Worm (Caenorhabditis elegans): ENCODE measurements around the gene pals-39.

DNA sequence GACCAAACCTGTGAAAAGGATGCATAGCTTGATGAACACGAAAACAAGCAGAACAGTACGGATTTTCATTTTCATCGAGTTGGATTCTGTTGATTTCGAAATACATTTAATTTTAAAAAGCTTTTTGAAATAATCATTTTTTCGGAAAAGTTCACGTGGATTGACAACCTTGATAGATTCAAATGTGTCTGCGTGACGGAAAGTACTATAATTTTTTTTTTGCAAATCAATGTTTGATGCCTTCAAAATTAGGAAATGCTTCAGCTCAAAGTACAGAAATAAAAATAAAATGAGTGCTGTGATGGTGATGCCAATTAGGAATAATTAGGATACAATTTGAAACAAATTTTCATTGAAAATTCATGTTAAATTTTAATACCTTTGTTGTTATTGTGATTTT lies 22.8 kb downstream of the pals-39 start, which contains the start of gene C54D10.4:
- TF ChIP-seq zip-11 (GFP tag; IDR thresholded peaks at IDR 0.05) (no peak), arid-1 (GFP tag; conservative IDR thresholded peaks at IDR 0.05) (no peak), ZK337.2 (GFP tag; IDR thresholded peaks at IDR 0.05) (no peak), lin-39 (tag; optimal IDR thresholded peaks at IDR 0.05) (no peak), nhr-237 (tag; optimal IDR thresholded peaks at IDR 0.05) (no peak), madf-5 (GFP tag; IDR thresholded peaks at IDR 0.05) (no peak), ces-1 (GFP tag; optimal IDR thresholded peaks at IDR 0.05) (no peak), nhr-76 (tag; optimal IDR thresholded peaks at IDR 0.05) (no peak), unc-62 (GFP tag; optimal IDR thresholded peaks at IDR 0.05 in 1 of 2) (no peak), unc-62 (tag; optimal IDR thresholded peaks at IDR 0.05) (no peak)

Measured in whole organism, L4 larva.